Worm (Caenorhabditis elegans): ENCODE data around the gene clp-4.

The clp-4 gene

DNA sequence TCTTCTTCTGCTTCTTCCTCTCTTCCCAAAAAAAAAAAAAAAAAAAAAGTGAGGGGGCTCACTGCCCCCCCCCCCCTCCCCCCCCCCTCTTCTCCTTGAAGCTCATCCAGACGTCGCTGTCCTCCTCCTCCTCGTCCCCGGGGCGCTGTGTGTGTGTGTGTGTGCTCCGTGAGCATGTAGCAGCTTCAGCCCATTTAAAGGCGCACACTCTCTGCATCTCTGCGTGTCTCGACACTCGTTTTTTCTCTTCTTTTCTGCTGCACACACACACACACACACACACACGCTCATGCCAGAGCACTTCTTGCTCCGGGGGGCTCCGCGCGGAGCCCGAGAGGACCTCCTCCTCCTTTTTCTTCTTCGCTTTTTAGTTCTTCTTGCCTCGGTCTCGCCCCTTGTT, 32.3 kb downstream of the clp-4 start (continued):
- peak; percentile 32 for TF ChIP-seq F37D6.2 (tag; optimal IDR thresholded peaks at IDR 0.05)
- peak; percentile 67; the same call in 1 of the 2 replicates for TF ChIP-seq pha-4 (GFP tag; IDR thresholded peaks at IDR 0.05)
- no peak for TF ChIP-seq pha-4 (tag; optimal IDR thresholded peaks at IDR 0.05)
- TF ChIP-seq dmd-6 (GFP tag; IDR thresholded peaks at IDR 0.05): peak; percentile 14; the same call in 1 of the 2 replicates
- peak; percentile 47 for TF ChIP-seq hlh-11 (tag; optimal IDR thresholded peaks at IDR 0.05)
- no peak for TF ChIP-seq lim-7 (GFP tag; IDR thresholded peaks at IDR 0.05)
- peak; percentile 6 for TF ChIP-seq dve-1 (tag; optimal IDR thresholded peaks at IDR 0.05; ENCODE audit: insufficient read depth)
- TF ChIP-seq madf-9 (GFP tag; conservative IDR thresholded peaks at IDR 0.05): no peak
- peak; percentile 38 for TF ChIP-seq fkh-10 (GFP tag; optimal IDR thresholded peaks at IDR 0.05)
- peak; percentile 66; the same call in 1 of the 2 replicates for TF ChIP-seq ctbp-1 (GFP tag; IDR thresholded peaks at IDR 0.05)

DNA sequence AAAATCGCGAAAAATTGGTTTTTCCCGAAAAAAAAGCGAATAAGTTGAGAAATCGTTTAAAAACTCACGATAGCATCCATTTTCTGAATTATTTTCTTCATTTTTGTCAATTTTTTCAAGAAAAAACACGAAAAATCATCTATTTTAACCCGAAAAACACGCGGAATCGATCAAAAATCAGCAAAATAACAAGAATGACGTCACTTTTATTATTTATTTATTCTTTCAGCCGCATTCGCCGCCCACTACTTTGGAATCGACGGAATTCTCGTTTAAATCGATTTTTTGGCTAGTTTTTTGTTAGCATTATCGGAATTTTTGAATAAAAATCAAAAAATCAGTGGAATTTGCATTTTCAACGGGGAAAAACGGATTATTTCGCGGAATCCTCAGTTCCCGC, 40.2 kb downstream of the clp-4 start, which contains the start of gene Y39A3CL.4:
Y39A3CL.4 (minus strand) TSS at position 101 of the 400 bp plus-strand sequence.
- TF ChIP-seq daf-16 (GFP tag; optimal IDR thresholded peaks at IDR 0.05): no peak
- TF ChIP-seq daf-16 (tag; optimal IDR thresholded peaks at IDR 0.05): peak; percentile 8
- TF ChIP-seq mdl-1 (tag; optimal IDR thresholded peaks at IDR 0.05): no peak

DNA sequence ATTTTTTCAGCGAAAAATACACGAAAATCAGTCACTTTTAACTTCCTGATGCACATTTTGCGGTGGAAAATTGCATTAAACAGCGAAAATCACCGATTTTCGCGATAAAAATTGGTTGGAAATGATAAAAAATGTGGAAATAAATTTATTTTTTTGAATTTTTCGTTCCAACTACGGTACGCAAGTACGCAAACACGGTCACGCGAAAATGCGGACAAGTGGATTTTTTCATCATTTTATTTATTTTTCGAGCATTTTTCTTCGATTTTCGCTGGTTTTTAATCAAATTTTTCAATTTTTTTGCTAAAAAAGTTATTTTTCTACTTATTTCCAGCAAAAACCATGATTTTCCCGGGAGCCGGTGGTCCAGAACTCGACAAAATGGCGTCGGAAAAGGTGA, 40.7 kb downstream of the clp-4 start, which contains the start of gene Y39A3CL.3:
Y39A3CL.3 (plus strand) TSS at position 335 of the 400 bp plus-strand sequence.
- TF ChIP-seq F10B5.3 (tag; optimal IDR thresholded peaks at IDR 0.05): no peak
- TF ChIP-seq mep-1 (tag; optimal IDR thresholded peaks at IDR 0.05): peak; percentile 3
- TF ChIP-seq unc-130 (GFP tag; optimal IDR thresholded peaks at IDR 0.05): no peak
- TF ChIP-seq dpl-1 (GFP tag; optimal IDR thresholded peaks at IDR 0.05): peak; percentile 51
- peak; percentile 50 for TF ChIP-seq aha-1 (tag)
- peak; percentile 58 to 97 for TF ChIP-seq lsy-2 (tag; optimal IDR thresholded peaks at IDR 0.05)
- no peak for TF ChIP-seq nhr-41 (GFP tag; IDR thresholded peaks at IDR 0.05)
- peak; percentile 58 for TF ChIP-seq mes-2 (tag; optimal IDR thresholded peaks at IDR 0.05; ENCODE audit: poor library complexity, severe bottlenecking)

DNA sequence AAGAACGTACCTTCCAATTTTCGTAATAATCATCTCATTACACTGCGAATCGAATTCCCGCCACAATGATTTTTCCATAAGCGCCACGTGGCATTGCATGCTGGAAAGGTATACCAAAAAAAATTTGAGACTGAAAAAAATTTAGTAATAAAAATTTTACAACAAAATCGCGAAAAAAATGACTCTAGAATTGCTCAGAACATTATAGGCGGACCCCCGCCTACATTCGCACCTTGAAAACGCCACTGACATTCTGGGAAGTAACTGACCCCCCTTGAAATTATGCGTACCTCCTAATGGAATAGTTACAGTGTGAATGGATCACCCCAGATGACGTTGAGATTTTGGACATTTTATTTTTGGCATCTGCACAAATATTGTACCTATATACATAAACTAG, 48.1 kb downstream of the clp-4 start, which contains the start of gene tbx-43:
tbx-43 (minus strand) TSS at position 101 of the 400 bp plus-strand sequence.
- TF ChIP-seq aha-1 (tag) (peak; percentile 25), daf-8 (GFP tag; IDR thresholded peaks at IDR 0.05) (no peak)

DNA sequence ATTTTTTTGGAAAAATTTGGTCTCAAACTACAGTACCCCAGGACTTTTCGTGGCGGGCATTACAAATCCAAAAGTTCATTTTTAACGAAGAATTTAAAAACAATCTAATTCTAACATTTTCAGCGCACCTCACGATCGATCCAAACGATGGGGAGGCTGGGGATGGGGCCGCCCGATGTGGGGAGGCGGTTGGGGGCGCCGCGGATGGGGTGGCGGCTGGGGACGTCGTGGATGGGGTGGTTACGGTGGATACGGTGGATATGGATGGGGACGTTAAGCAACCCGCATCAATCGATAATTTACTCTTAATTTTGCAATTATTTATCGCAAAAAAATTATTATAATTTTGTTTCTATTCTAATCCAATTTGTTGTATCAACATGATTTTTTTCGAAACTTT, 53.7 kb downstream of the clp-4 start:
- TF ChIP-seq lin-39 (tag; optimal IDR thresholded peaks at IDR 0.05) (no peak), set-16 (GFP tag; IDR thresholded peaks at IDR 0.05) (peak; percentile 82), tra-1 (GFP tag; IDR thresholded peaks at IDR 0.05) (no peak)

DNA sequence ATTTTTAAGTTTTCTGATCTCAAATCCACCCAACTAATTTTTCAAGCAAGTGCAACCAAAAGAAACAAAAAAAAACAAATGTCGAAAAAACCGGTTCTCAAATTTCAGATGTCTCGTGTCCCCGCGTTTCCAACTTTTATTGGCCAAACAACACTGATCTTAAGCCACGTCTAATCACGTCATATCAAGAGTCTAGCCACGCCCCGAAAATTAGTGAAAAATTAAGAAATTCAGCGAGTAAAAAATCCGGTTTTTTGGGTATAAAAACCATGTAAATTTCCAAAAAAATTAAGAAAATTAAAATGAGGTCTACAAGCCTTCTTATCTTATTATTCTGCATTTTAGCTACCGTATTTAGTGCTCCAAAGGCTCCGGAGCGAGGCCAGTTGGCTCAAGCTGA, 54.9 kb downstream of the clp-4 start, which contains the start of gene cnc-6:
cnc-6 (plus strand) TSS at position 301 of the 400 bp plus-strand sequence.
- TF ChIP-seq aha-1 (tag) (peak; percentile 17), tag-97 (GFP tag; IDR thresholded peaks at IDR 0.05) (no peak)

DNA sequence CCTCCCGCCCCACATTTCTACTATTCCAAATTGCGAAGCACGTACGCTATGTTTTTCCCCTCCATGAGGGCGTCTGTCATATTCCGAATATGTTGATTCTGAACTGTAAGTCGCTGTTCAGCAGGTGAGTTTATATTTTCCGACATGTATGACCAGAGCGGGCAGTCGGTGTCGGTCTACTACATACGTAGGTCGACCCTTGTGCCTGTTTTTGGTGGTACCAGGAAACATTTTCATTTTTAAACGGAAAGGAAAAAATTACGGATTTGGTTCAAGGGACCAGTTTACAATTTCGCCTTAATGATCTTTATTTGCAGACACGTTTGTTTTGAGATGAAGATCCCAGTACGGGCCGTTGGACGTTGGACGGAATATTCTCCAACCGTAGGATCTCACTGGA, 59.5 kb downstream of the clp-4 start, which contains the start of gene Y46E12A.2:
Y46E12A.2 (plus strand) TSS at position 301 of the 400 bp plus-strand sequence.
- TF ChIP-seq lin-13 (GFP tag; optimal IDR thresholded peaks at IDR 0.05) (no peak), F26F4.8 (GFP tag; conservative IDR thresholded peaks at IDR 0.05) (no peak), F37D6.2 (tag; optimal IDR thresholded peaks at IDR 0.05) (no peak), ceh-32 (tag; optimal IDR thresholded peaks at IDR 0.05; ENCODE audit: poor library complexity) (no peak), fos-1 (tag; optimal IDR thresholded peaks at IDR 0.05) (no peak), zag-1 (tag; optimal IDR thresholded peaks at IDR 0.05) (no peak), php-3 (GFP tag; IDR thresholded peaks at IDR 0.05) (no peak), lin-39 (tag; optimal IDR thresholded peaks at IDR 0.05) (no peak), zip-11 (GFP tag; IDR thresholded peaks at IDR 0.05) (no peak), nhr-6 (tag; optimal IDR thresholded peaks at IDR 0.05) (no peak), daf-12 (tag; optimal IDR thresholded peaks at IDR 0.05) (no peak), ceh-62 (tag; optimal IDR thresholded peaks at IDR 0.05) (no peak), ceh-20 (GFP tag; IDR thresholded peaks at IDR 0.05) (no peak), spr-1 (tag; optimal IDR thresholded peaks at IDR 0.05) (no peak), fkh-10 (GFP tag; optimal IDR thresholded peaks at IDR 0.05) (no peak), ztf-11 (tag; optimal IDR thresholded peaks at IDR 0.05) (no peak)

Data from whole organism, L4 larva.